Worm (Caenorhabditis elegans): ENCODE measurements around the gene T04A8.18.

The T04A8.18 gene

DNA sequence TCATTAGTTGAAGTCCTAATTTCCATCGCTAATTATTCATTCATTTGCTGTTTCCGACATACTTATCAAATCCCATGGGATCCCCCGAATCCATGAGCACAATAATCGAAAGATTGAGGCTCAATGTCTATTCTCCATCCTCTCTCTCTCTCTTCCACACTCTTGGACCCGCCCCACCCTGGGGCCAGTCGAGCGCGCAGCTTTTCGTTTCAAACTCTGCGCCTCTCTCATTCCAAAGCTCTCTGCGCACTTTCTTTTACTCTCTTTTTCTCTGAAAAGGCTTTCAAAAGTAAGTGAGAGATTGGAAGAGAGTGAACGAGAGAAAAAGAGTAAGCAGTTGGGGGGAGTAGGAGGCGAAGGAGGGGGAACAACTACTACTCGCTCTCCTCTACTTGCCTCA lies 12.7 kb downstream of the T04A8.18 start, which contains the start of gene acy-1 (continued):
- TF ChIP-seq T26A5.8 (tag; optimal IDR thresholded peaks at IDR 0.05) (no peak), athp-1 (tag; optimal IDR thresholded peaks at IDR 0.05) (no peak), let-526 (GFP tag; IDR thresholded peaks at IDR 0.05) (no peak), efl-1 (GFP tag; optimal IDR thresholded peaks at IDR 0.05) (no peak), F33H1.4 (GFP tag; IDR thresholded peaks at IDR 0.05) (no peak), attf-5 (GFP tag; optimal IDR thresholded peaks at IDR 0.05) (peak; percentile 34), nfyb-1 (GFP tag; IDR thresholded peaks at IDR 0.05) (0 out of 2 replicates have a peak, but pooled peaks have one; percentile 32), nhr-120 (GFP tag; IDR thresholded peaks at IDR 0.05) (no peak), xnd-1 (tag; optimal IDR thresholded peaks at IDR 0.05) (no peak), fkh-3 (tag; optimal IDR thresholded peaks at IDR 0.05) (no peak), hsf-1 (GFP tag; IDR thresholded peaks at IDR 0.05) (no peak), snpc-3.4 (tag; optimal IDR thresholded peaks at IDR 0.05) (no peak), cebp-2 (GFP tag; IDR thresholded peaks at IDR 0.05) (no peak), akir-1 (GFP tag; optimal IDR thresholded peaks at IDR 0.05) (no peak), egl-44 (GFP tag; IDR thresholded peaks at IDR 0.05) (no peak), gei-17 (GFP tag; optimal IDR thresholded peaks at IDR 0.05) (no peak), K11D2.4 (GFP tag; IDR thresholded peaks at IDR 0.05) (peak; percentile 54), unc-62 (GFP tag; optimal IDR thresholded peaks at IDR 0.05) (no peak), ztf-18 (tag; optimal IDR thresholded peaks at IDR 0.05) (no peak), ama-1 (optimal IDR thresholded peaks at IDR 0.05) (no peak), ama-1 (GFP tag; optimal IDR thresholded peaks at IDR 0.05) (no peak), ztf-28 (GFP tag; IDR thresholded peaks at IDR 0.05) (no peak), ccch-3 (GFP tag; optimal IDR thresholded peaks at IDR 0.05) (no peak), hlh-12 (tag; optimal IDR thresholded peaks at IDR 0.05) (no peak)

DNA sequence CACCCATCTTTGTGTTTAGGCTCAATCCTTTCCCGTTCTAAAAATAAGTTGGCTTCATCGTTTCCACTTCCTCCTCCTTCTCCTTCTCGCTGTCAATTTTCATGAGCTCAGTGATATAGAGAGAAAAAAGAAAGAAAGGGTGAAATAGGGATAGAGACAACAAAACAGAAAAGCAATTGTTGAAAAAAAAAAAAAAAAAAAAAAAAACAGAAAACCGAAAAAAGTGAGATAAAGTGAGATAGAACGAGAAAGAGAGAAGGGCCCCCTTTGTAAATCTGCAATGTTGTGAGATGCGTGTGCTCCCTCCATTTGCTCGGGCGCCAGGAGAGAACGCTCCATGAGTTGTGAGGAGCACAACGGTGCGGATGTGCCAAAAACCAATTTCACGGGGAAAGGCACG lies 14.9 kb downstream of the T04A8.18 start:
- TF ChIP-seq sptf-2 (GFP tag; optimal IDR thresholded peaks at IDR 0.05) (no peak), zfh-2 (GFP tag; conservative IDR thresholded peaks at IDR 0.05) (peak; percentile 54)

DNA sequence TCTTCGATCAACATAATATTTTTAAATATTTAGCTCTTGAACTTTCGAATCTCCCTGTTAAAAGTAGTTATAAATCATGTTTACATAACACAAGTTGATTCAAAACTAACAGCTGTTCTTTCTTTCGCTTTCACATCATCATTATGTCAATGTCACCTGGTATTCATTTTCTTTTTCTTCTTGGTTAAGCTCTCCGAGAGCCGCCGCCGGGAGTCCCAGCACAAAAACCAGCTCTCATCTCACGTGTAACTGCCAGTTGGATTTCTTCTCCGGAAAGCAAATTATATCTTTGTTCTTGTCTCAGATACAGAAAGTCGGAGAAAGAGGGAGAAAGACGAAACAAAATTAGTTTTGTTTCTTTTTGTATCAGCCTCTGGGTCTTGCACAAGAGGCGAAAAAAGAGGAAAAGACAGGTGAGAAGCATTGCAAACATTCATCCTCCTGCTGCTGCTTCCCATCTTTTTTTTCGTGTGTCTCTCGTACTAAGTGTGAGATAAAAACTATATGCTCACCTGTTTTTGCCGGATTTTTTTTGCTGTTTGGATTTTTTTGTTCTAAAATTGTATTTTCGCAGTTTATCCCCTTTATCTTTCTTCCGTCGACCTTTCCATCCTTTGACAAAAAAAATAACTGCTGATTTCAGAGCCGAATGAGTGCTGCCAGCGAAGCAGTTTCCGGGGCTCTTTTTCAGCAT lies 22.4 kb downstream of the T04A8.18 start, which contains the start of gene F17C8.3:
Gene F17C8.3, plus strand, starts transcription at position 644 of the 694 bp plus-strand sequence.
- peak; percentile 21 for TF ChIP-seq K12H6.12 (tag; optimal IDR thresholded peaks at IDR 0.05)
- TF ChIP-seq F37B4.10 (GFP tag; IDR thresholded peaks at IDR 0.05): no peak
- peak; percentile 17 for TF ChIP-seq somi-1 (GFP tag; optimal IDR thresholded peaks at IDR 0.05)

DNA sequence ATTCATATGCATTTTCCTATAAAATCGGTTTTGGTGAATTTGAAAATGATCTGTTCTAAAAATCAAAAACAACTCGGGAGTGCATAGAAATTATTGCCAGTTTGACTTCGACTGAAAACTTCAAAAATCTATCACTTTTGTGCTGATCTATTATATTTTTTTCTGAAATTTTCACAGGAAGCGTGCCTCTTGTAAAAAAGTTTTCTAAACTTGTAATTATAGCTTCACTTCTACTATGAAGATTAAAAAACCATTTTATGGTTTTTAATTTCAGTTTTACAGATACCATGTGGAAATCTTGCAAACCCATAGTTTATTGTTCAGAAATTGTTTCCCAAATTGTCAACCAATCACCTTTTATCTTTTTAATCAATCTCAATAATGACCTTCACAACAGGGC lies 25.0 kb downstream of the T04A8.18 start, which contains the start of gene F17C8.9:
Gene F17C8.9, plus strand, starts transcription at position 301 of the 400 bp plus-strand sequence.
- no peak for TF ChIP-seq hrde-1 (tag; optimal IDR thresholded peaks at IDR 0.05; ENCODE audit: borderline replicate concordance)
- no peak for TF ChIP-seq C06A6.2 (GFP tag; conservative IDR thresholded peaks at IDR 0.05)
- TF ChIP-seq lin-54 (GFP tag; optimal IDR thresholded peaks at IDR 0.05): no peak
- TF ChIP-seq akir-1 (GFP tag; optimal IDR thresholded peaks at IDR 0.05): no peak
- no peak for TF ChIP-seq ccch-3 (GFP tag; optimal IDR thresholded peaks at IDR 0.05)

DNA sequence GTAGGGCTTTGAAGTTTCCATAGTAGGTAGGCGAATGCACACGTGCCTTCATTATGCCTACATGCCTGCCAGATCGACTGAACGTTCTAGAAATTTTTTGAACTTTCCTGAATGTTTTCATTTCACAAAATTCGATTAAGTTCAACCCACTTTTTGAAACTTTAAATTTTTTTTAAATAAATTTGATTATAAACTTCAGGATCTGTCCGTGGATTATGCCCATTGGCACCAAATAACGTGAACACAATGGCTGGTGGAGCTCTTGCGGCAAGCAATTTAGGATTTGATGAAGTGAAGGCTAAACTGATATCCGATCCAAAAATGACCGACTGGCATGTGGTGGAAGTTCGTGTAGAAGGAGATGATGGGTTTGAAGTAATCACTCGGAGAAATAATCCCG lies 26.4 kb downstream of the T04A8.18 start, which contains the start of gene F17C8.7:
Gene F17C8.7, plus strand, starts transcription at position 301 of the 400 bp plus-strand sequence.
- TF ChIP-seq ceh-79 (tag; optimal IDR thresholded peaks at IDR 0.05) (no peak), ztf-28 (GFP tag; IDR thresholded peaks at IDR 0.05) (no peak)
